Worm (Caenorhabditis elegans): ENCODE measurements around the gene B0244.6.

B0244.6 gene

DNA sequence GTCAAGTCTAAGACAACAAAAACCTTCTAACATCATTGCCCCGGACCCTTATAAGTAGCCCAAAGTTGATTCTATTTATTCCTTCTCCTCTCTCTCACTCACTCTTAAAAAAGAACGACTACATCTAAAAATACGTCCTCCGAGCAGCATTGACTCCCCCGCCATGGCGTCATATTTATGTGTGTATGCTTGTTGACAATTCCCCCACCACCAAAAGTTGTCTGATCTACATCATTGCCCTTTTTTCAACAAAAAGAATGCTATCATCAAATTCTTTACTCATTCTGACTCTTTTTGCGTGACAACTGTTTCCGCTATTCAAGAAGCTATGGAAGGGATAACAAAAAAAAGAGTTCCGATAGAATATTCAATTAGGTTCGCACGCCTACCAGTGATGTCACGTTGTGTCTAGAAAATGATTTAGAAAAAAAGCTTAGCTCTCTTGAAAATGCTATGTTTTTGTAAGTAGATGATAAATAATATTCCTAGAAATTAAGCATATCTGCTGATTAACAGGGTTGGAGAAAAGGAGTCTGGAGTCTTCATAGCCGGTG is 19.8 kb downstream of the B0244.6 start:
- TF ChIP-seq pqm-1 (tag; optimal IDR thresholded peaks at IDR 0.05) (no peak), ztf-11 (tag; optimal IDR thresholded peaks at IDR 0.05) (no peak), fkh-10 (GFP tag; optimal IDR thresholded peaks at IDR 0.05) (peak; percentile 2), sea-2 (GFP tag; optimal IDR thresholded peaks at IDR 0.05) (no peak), ceh-28 (tag; optimal IDR thresholded peaks at IDR 0.05) (no peak), zag-1 (tag; optimal IDR thresholded peaks at IDR 0.05) (no peak), ceh-82 (tag; optimal IDR thresholded peaks at IDR 0.05) (no peak), ceh-16 (tag; optimal IDR thresholded peaks at IDR 0.05) (no peak), fkh-2 (tag; optimal IDR thresholded peaks at IDR 0.05) (no peak), nhr-77 (tag; optimal IDR thresholded peaks at IDR 0.05) (no peak), nfya-1 (tag; optimal IDR thresholded peaks at IDR 0.05; ENCODE audit: insufficient read depth) (peak; percentile 48), ztf-4 (tag; optimal IDR thresholded peaks at IDR 0.05) (no peak), eor-1 (tag; optimal IDR thresholded peaks at IDR 0.05) (no peak), egl-5 (tag; optimal IDR thresholded peaks at IDR 0.05) (no peak), nhr-23 (tag; optimal IDR thresholded peaks at IDR 0.05) (no peak)

DNA sequence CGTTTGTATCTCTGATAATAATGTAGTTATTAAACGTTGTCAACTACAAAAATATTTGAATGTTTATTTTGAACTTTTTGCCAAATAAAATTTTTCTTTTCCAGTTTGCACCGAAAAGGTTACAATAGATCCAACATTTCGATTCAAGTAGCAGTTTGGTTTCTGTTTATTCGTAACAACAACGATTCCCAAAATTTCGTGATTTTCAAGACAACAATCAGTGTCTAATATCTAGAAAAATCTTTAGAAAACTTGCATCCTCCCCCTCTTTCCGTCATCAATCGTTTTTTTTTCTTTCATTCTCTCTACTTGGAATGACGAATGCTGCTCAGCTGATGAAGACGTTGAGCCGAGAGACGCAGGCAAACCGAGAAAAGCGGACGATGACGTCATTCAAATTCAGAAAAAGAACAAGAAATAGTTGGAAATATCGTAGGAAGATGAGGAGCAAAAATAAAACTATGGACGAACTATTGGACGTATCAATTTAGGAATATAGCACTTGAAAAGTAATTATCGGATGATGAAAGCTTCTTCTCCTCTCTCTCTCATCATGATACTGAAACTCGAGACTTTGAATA is 20.8 kb downstream of the B0244.6 start:
- no peak for TF ChIP-seq snpc-4 (tag; optimal IDR thresholded peaks at IDR 0.05)
- no peak for TF ChIP-seq pha-4 (tag; optimal IDR thresholded peaks at IDR 0.05)
- TF ChIP-seq egl-27 (tag; optimal IDR thresholded peaks at IDR 0.05), result no peak
- no peak for TF ChIP-seq nhr-23 (tag; optimal IDR thresholded peaks at IDR 0.05)
- TF ChIP-seq eor-1 (tag; optimal IDR thresholded peaks at IDR 0.05), result no peak
- no peak for TF ChIP-seq unc-39 (tag; optimal IDR thresholded peaks at IDR 0.05)
- no peak for TF ChIP-seq sea-2 (GFP tag; optimal IDR thresholded peaks at IDR 0.05)
- TF ChIP-seq tbx-2 (tag; optimal IDR thresholded peaks at IDR 0.05), result no peak
- TF ChIP-seq fkh-2 (tag; optimal IDR thresholded peaks at IDR 0.05), result no peak
- no peak for TF ChIP-seq nhr-77 (tag; optimal IDR thresholded peaks at IDR 0.05)
- TF ChIP-seq ceh-16 (tag; optimal IDR thresholded peaks at IDR 0.05), result no peak
- TF ChIP-seq pqm-1 (tag; optimal IDR thresholded peaks at IDR 0.05), result no peak
- TF ChIP-seq ZK546.5 (tag; optimal IDR thresholded peaks at IDR 0.05), result no peak
- no peak for TF ChIP-seq lsy-12 (tag; optimal IDR thresholded peaks at IDR 0.05)
- TF ChIP-seq daf-12 (tag; optimal IDR thresholded peaks at IDR 0.05), result no peak
- no peak for TF ChIP-seq nhr-237 (tag; optimal IDR thresholded peaks at IDR 0.05)
- no peak for TF ChIP-seq aly-2 (tag; optimal IDR thresholded peaks at IDR 0.05)
- TF ChIP-seq nhr-12 (tag; optimal IDR thresholded peaks at IDR 0.05), result no peak
- peak; percentile 19 for TF ChIP-seq ceh-28 (tag; optimal IDR thresholded peaks at IDR 0.05)
- TF ChIP-seq jun-1 (tag; optimal IDR thresholded peaks at IDR 0.05), result no peak
- peak; percentile 19 for TF ChIP-seq lin-15B (tag; optimal IDR thresholded peaks at IDR 0.05)
- no peak for TF ChIP-seq R02D3.7 (tag; optimal IDR thresholded peaks at IDR 0.05)
- peak; percentile 82 for TF ChIP-seq lin-39 (tag; optimal IDR thresholded peaks at IDR 0.05)
- peak; percentile 96 for TF ChIP-seq fkh-10 (GFP tag; optimal IDR thresholded peaks at IDR 0.05)
- no peak for TF ChIP-seq zag-1 (tag; optimal IDR thresholded peaks at IDR 0.05)
- TF ChIP-seq elt-3 (tag; optimal IDR thresholded peaks at IDR 0.05), result no peak
- no peak for TF ChIP-seq egl-5 (tag; optimal IDR thresholded peaks at IDR 0.05)
- peak; percentile 82 for TF ChIP-seq nfya-1 (tag; optimal IDR thresholded peaks at IDR 0.05; ENCODE audit: insufficient read depth)
- no peak for TF ChIP-seq ztf-4 (tag; optimal IDR thresholded peaks at IDR 0.05)
- TF ChIP-seq nhr-25 (tag; optimal IDR thresholded peaks at IDR 0.05), result no peak
- no peak for TF ChIP-seq nhr-67 (tag; optimal IDR thresholded peaks at IDR 0.05)
- TF ChIP-seq nhr-43 (tag; optimal IDR thresholded peaks at IDR 0.05; ENCODE audit: poor library complexity, severe bottlenecking), result no peak
- TF ChIP-seq skn-1 (tag; optimal IDR thresholded peaks at IDR 0.05), result peak; percentile 55
- no peak for TF ChIP-seq fos-1 (tag; optimal IDR thresholded peaks at IDR 0.05)
- peak; percentile 37 for TF ChIP-seq unc-62 (GFP tag; optimal IDR thresholded peaks at IDR 0.05)
- no peak for TF ChIP-seq mml-1 (tag; optimal IDR thresholded peaks at IDR 0.05)
- TF ChIP-seq mdl-1 (tag; optimal IDR thresholded peaks at IDR 0.05), result no peak
- peak; percentile 71 for TF ChIP-seq ama-1 (optimal IDR thresholded peaks at IDR 0.05)
- TF ChIP-seq elt-1 (tag; optimal IDR thresholded peaks at IDR 0.05), result peak; percentile 33
- no peak for TF ChIP-seq ceh-9 (tag; optimal IDR thresholded peaks at IDR 0.05)
- no peak for TF ChIP-seq ceh-82 (tag; optimal IDR thresholded peaks at IDR 0.05)
- TF ChIP-seq hmg-11 (tag; optimal IDR thresholded peaks at IDR 0.05), result no peak
- no peak for TF ChIP-seq nhr-28 (tag; optimal IDR thresholded peaks at IDR 0.05)
- TF ChIP-seq nhr-76 (tag; optimal IDR thresholded peaks at IDR 0.05), result no peak
- TF ChIP-seq ztf-11 (tag; optimal IDR thresholded peaks at IDR 0.05), result no peak
- TF ChIP-seq elt-2 (tag; optimal IDR thresholded peaks at IDR 0.05), result no peak
- TF ChIP-seq nhr-11 (tag; optimal IDR thresholded peaks at IDR 0.05), result peak; percentile 71
